ENCODE assay signal across 3 fruit fly cellular contexts in the genomic region with DNA sequence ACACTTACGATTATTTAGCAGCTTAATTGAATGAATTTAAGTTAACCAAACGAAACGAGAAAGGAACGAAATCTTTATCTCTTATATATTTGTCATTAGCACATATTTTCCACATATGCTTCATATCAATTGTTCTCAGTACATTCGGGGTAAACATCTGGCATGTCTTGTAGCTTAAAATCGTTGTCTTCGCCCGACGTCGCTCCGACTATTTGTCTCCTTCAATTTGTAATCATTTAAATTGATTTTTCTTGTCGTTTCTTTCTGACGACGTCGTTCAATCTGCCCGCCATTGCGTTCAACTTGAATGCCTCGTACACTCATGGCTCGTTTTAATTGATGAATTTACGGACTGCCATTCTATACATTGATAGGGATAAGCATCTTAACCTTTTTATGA.
TF ChIP-seq lines count a peak whose summit lies in the region.

No protein-coding gene starts in this region.

- TF ChIP-seq CTCF in whole organism, embryonic (GFP tag; optimal IDR thresholded peaks at IDR 0.05; lab: Kevin White, UChicago), result no peak

TF ChIP-seq in whole organism, embryonic, 481 proteins besides CTCF, POLR2A, EP300 and RAD21:
- TF ChIP-seq repo (GFP tag; optimal IDR thresholded peaks at IDR 0.05; lab: Kevin White, UChicago), result no peak
- TF ChIP-seq eve (GFP tag; optimal IDR thresholded peaks at IDR 0.05; lab: Kevin White, UChicago), result peak in 1 of 2 experiments; percentile 32
- TF ChIP-seq Vsx1 (GFP tag; optimal IDR thresholded peaks at IDR 0.05; lab: Kevin White, UChicago), result no peak
- no peak for TF ChIP-seq Poxn (GFP tag; IDR thresholded peaks at IDR 0.05; lab: Robert Waterston, UW)
- TF ChIP-seq Stat92E (GFP tag; optimal IDR thresholded peaks at IDR 0.05; lab: Kevin White, UChicago), result no peak
- peak; percentile 90 for TF ChIP-seq twi (tag; optimal IDR thresholded peaks at IDR 0.05; lab: Kevin White, UChicago)
- TF ChIP-seq CG15601 (tag; optimal IDR thresholded peaks at IDR 0.05; lab: Kevin White, UChicago), result peak; percentile 75
- TF ChIP-seq zfh1 (GFP tag; IDR thresholded peaks at IDR 0.05; lab: Robert Waterston, UW), result no peak
- TF ChIP-seq sens (GFP tag; lab: Kevin White, UChicago), result peak; percentile 56

TF ChIP-seq in whole organism, prepupa, 60 proteins besides CTCF, POLR2A, EP300 and RAD21:
- TF ChIP-seq Sox102F (GFP tag; optimal IDR thresholded peaks at IDR 0.05; lab: Kevin White, UChicago) (peak; percentile 12), Eip78C (GFP tag; lab: Kevin White, UChicago) (peak; percentile 74), Met (GFP tag; optimal IDR thresholded peaks at IDR 0.05; lab: Kevin White, UChicago) (no peak), CG34406 (GFP tag; optimal IDR thresholded peaks at IDR 0.05; lab: Kevin White, UChicago) (no peak), OdsH (GFP tag; optimal IDR thresholded peaks at IDR 0.05; lab: Kevin White, UChicago) (peak; percentile 2), svp (GFP tag; lab: Kevin White, UChicago) (peak; percentile 77), spab (GFP tag; optimal IDR thresholded peaks at IDR 0.05; lab: Kevin White, UChicago) (no peak), pdm3 (GFP tag; optimal IDR thresholded peaks at IDR 0.05; lab: Kevin White, UChicago) (no peak)

TF ChIP-seq in whole organism, pupa, 21 proteins besides CTCF, POLR2A, EP300 and RAD21:
- peak; percentile 12 for TF ChIP-seq CG17806 (tag; optimal IDR thresholded peaks at IDR 0.05; lab: Kevin White, UChicago)
- TF ChIP-seq fd96Ca (GFP tag; IDR thresholded peaks at IDR 0.05; lab: Robert Waterston, UW), result no peak
TF ChIP-seq in whole organism, pupa: peak in this region for 1.
